Worm (Caenorhabditis elegans) whole organism, late embryonic: Measurements from ENCODE around the gene Y75B8A.32.

ENCODE experiments used
- C08G9.2 ChIP-seq: sonication (generic microtip); optimal IDR thresholded peaks from 2 replicates; lab custom pipeline; 2016; ENCODE audit warnings: mild to moderate bottlenecking, missing genetic modification characterization, moderate library complexity, missing compliant biosample characterization
- C38D4.7 ChIP-seq: fragments of 200-800 bp; sonication (Bioruptor generic); optimal IDR thresholded peaks from 2 replicates; lab custom pipeline; 2018; ENCODE audit warnings: mild to moderate bottlenecking, missing genetic modification characterization, moderate library complexity, missing compliant biosample characterization
- K09A11.1 ChIP-seq: sonication (generic microtip); optimal IDR thresholded peaks from 2 replicates; lab custom pipeline; 2017; ENCODE audit warnings: antibody characterized with exemption, mild to moderate bottlenecking, missing genetic modification characterization, missing compliant biosample characterization; ENCODE audit not compliant: insufficient read depth
- T23F11.4 ChIP-seq: fragments of 200-800 bp; sonication (Bioruptor generic); optimal IDR thresholded peaks from 2 replicates; lab custom pipeline; 2018; ENCODE audit warnings: mild to moderate bottlenecking, missing genetic modification characterization, missing compliant biosample characterization
- Y22D7AL.16 ChIP-seq: sonication (generic microtip); optimal IDR thresholded peaks from 2 replicates; lab custom pipeline; 2016; ENCODE audit warnings: missing genetic modification characterization, missing compliant biosample characterization
- ama-1 ChIP-seq: fragments of 150-350 bp; optimal IDR thresholded peaks from 2 replicates; lab custom pipeline; 2014
- ceh-14 ChIP-seq: sonication (generic microtip); optimal IDR thresholded peaks from 2 replicates; lab custom pipeline; 2016; ENCODE audit warnings: missing genotype, missing genetic modification characterization, missing compliant biosample characterization
- ceh-18 ChIP-seq: sonication (generic microtip); optimal IDR thresholded peaks from 2 replicates; lab custom pipeline; 2016; ENCODE audit warnings: missing genetic modification characterization, missing compliant biosample characterization
- ceh-2 ChIP-seq: sonication (generic microtip); optimal IDR thresholded peaks from 2 replicates; lab custom pipeline; 2016; ENCODE audit warnings: missing genotype, missing genetic modification characterization, missing compliant biosample characterization
- ceh-22 ChIP-seq: sonication (generic microtip); optimal IDR thresholded peaks from 2 replicates; lab custom pipeline; 2017; ENCODE audit warnings: missing biosample characterization, missing genetic modification characterization
- ceh-30 ChIP-seq: fragments of 150-350 bp; optimal IDR thresholded peaks from 2 replicates; lab custom pipeline; 2014; ENCODE audit warnings: missing biosample characterization, missing genetic modification characterization
- ceh-31 ChIP-seq: sonication (generic microtip); optimal IDR thresholded peaks from 2 replicates; lab custom pipeline; 2016; ENCODE audit warnings: missing genetic modification characterization, missing compliant biosample characterization
- ceh-34 ChIP-seq: sonication (generic microtip); optimal IDR thresholded peaks from 2 replicates; lab custom pipeline; 2016; ENCODE audit warnings: mild to moderate bottlenecking, missing genetic modification characterization, missing compliant biosample characterization
- ceh-48 ChIP-seq: sonication (generic microtip); optimal IDR thresholded peaks from 2 replicates; lab custom pipeline; 2016; ENCODE audit warnings: missing genetic modification characterization, inconsistent platforms, missing compliant biosample characterization
- ceh-6 ChIP-seq: fragments of 200-800 bp; sonication (Bioruptor generic); optimal IDR thresholded peaks from 2 replicates; lab custom pipeline; 2018; ENCODE audit warnings: mild to moderate bottlenecking, missing genetic modification characterization, missing compliant biosample characterization
- ceh-9 ChIP-seq: sonication (generic microtip); optimal IDR thresholded peaks from 2 replicates; lab custom pipeline; 2016; ENCODE audit warnings: mild to moderate bottlenecking, missing genetic modification characterization, inconsistent platforms, missing compliant biosample characterization
- che-1 ChIP-seq: sonication (generic microtip); optimal IDR thresholded peaks from 2 replicates; lab custom pipeline; 2016; ENCODE audit warnings: mild to moderate bottlenecking, missing genetic modification characterization, missing compliant biosample characterization
- dmd-4 ChIP-seq: sonication (generic microtip); optimal IDR thresholded peaks from 2 replicates; lab custom pipeline; 2016; ENCODE audit warnings: borderline replicate concordance, missing genetic modification characterization, missing compliant biosample characterization
- elt-2 ChIP-seq: sonication (generic microtip); optimal IDR thresholded peaks from 2 replicates; lab custom pipeline; 2016; ENCODE audit warnings: missing genetic modification reagents, missing genetic modification characterization, missing compliant biosample characterization
- elt-4 ChIP-seq: sonication (generic microtip); optimal IDR thresholded peaks from 2 replicates; lab custom pipeline; 2016; ENCODE audit warnings: missing genetic modification characterization, missing compliant biosample characterization
- ets-4 ChIP-seq: sonication (generic microtip); optimal IDR thresholded peaks from 2 replicates; lab custom pipeline; 2016; ENCODE audit warnings: missing genetic modification characterization, missing compliant biosample characterization
- eyg-1 ChIP-seq: sonication (generic microtip); optimal IDR thresholded peaks from 2 replicates; lab custom pipeline; 2016; ENCODE audit warnings: missing genotype, missing genetic modification characterization, missing compliant biosample characterization
- fax-1 ChIP-seq: sonication (generic microtip); optimal IDR thresholded peaks from 2 replicates; lab custom pipeline; 2016; ENCODE audit warnings: missing genotype, missing genetic modification characterization, missing compliant biosample characterization
- fkh-6 ChIP-seq: sonication (generic microtip); optimal IDR thresholded peaks from 2 replicates; lab custom pipeline; 2016; ENCODE audit warnings: missing genetic modification characterization, missing compliant biosample characterization
- gmeb-2 ChIP-seq: sonication (generic microtip); optimal IDR thresholded peaks from 2 replicates; lab custom pipeline; 2016; ENCODE audit warnings: missing genetic modification characterization, inconsistent platforms, missing compliant biosample characterization
- hlh-13 ChIP-seq: fragments of 200-800 bp; sonication (Bioruptor generic); optimal IDR thresholded peaks from 2 replicates; lab custom pipeline; 2018; ENCODE audit warnings: mild to moderate bottlenecking, missing genetic modification characterization, missing compliant biosample characterization
- hlh-30 ChIP-seq: sonication (generic microtip); optimal IDR thresholded peaks from 2 replicates; lab custom pipeline; 2017; ENCODE audit warnings: antibody characterized with exemption, missing genetic modification characterization, missing compliant biosample characterization; ENCODE audit not compliant: insufficient read depth
- hlh-6 ChIP-seq: sonication (generic microtip); optimal IDR thresholded peaks from 2 replicates; lab custom pipeline; 2016; ENCODE audit warnings: missing genotype, missing genetic modification characterization, missing compliant biosample characterization
- hlh-8 ChIP-seq: sonication (generic microtip); optimal IDR thresholded peaks from 2 replicates; lab custom pipeline; 2016; ENCODE audit warnings: missing genotype, missing genetic modification characterization, missing compliant biosample characterization
- lin-11 ChIP-seq: fragments of 200-800 bp; sonication (Bioruptor generic); optimal IDR thresholded peaks from 2 replicates; lab custom pipeline; 2018; ENCODE audit warnings: mild to moderate bottlenecking, missing genetic modification characterization, missing compliant biosample characterization
- madf-2 ChIP-seq: sonication (generic microtip); optimal IDR thresholded peaks from 2 replicates; lab custom pipeline; 2017; ENCODE audit warnings: missing genetic modification characterization, missing compliant biosample characterization
- mec-3 ChIP-seq: sonication (generic microtip); optimal IDR thresholded peaks from 2 replicates; lab custom pipeline; 2016; ENCODE audit warnings: borderline replicate concordance, missing genetic modification characterization, missing compliant biosample characterization
- nfya-1 ChIP-seq: sonication (generic microtip); optimal IDR thresholded peaks from 2 replicates; lab custom pipeline; 2017; ENCODE audit warnings: missing genetic modification characterization, mild to moderate bottlenecking, missing compliant biosample characterization, antibody characterized with exemption, moderate library complexity
- nhr-232 ChIP-seq: sonication (generic microtip); optimal IDR thresholded peaks from 2 replicates; lab custom pipeline; 2016; ENCODE audit warnings: missing genetic modification characterization, missing compliant biosample characterization
- npax-4 ChIP-seq: sonication (generic microtip); optimal IDR thresholded peaks from 2 replicates; lab custom pipeline; 2016; ENCODE audit warnings: missing genetic modification characterization, missing compliant biosample characterization
- pat-9 ChIP-seq: fragments of 200-800 bp; sonication (Bioruptor generic); optimal IDR thresholded peaks from 2 replicates; lab custom pipeline; 2018; ENCODE audit warnings: mild to moderate bottlenecking, missing genetic modification characterization, moderate library complexity, missing compliant biosample characterization
- pha-2 ChIP-seq: sonication (generic microtip); optimal IDR thresholded peaks from 2 replicates; lab custom pipeline; 2017; ENCODE audit warnings: mild to moderate bottlenecking, missing genetic modification characterization, missing compliant biosample characterization
- pha-4 ChIP-seq: fragments of 150-350 bp; optimal IDR thresholded peaks from 2 replicates; lab custom pipeline; 2018; ENCODE audit warnings: missing biosample characterization, missing genetic modification reagents, missing genetic modification characterization
- pqm-1 ChIP-seq: sonication (generic microtip); optimal IDR thresholded peaks from 2 replicates; lab custom pipeline; 2016; ENCODE audit warnings: missing genetic modification characterization, missing compliant biosample characterization
- pros-1 ChIP-seq: fragments of 150-350 bp; optimal IDR thresholded peaks from 2 replicates; lab custom pipeline; 2014; ENCODE audit warnings: missing biosample characterization, missing genetic modification reagents, missing genetic modification characterization
- rnt-1 ChIP-seq: sonication (generic microtip); optimal IDR thresholded peaks from 2 replicates; lab custom pipeline; 2016; ENCODE audit warnings: missing genetic modification characterization, missing compliant biosample characterization
- sox-2 ChIP-seq: fragments of 200-800 bp; sonication (Bioruptor generic); IDR thresholded peaks from 2 replicates; pipeline ENCODE4 v1.3.6; 2022; ENCODE audit warnings: missing genetic modification reagents, missing genetic modification characterization, missing compliant biosample characterization
- sox-4 ChIP-seq: sonication (generic microtip); optimal IDR thresholded peaks from 2 replicates; lab custom pipeline; 2017; ENCODE audit warnings: mild to moderate bottlenecking, missing genetic modification characterization, inconsistent platforms, missing compliant biosample characterization
- syd-9 ChIP-seq: sonication (generic microtip); optimal IDR thresholded peaks from 2 replicates; lab custom pipeline; 2016; ENCODE audit warnings: mild to moderate bottlenecking, missing genetic modification characterization, moderate library complexity, missing compliant biosample characterization
- tbx-2 ChIP-seq: sonication (generic microtip); optimal IDR thresholded peaks from 2 replicates; lab custom pipeline; 2016; ENCODE audit warnings: missing genetic modification characterization, missing compliant biosample characterization
- tbx-7 ChIP-seq: sonication (generic microtip); optimal IDR thresholded peaks from 2 replicates; lab custom pipeline; 2016; ENCODE audit warnings: missing genotype, missing genetic modification characterization, missing compliant biosample characterization
- ttx-3 ChIP-seq: sonication (generic microtip); optimal IDR thresholded peaks from 2 replicates; lab custom pipeline; 2016; ENCODE audit warnings: missing genetic modification reagents, missing genetic modification characterization, missing compliant biosample characterization
- unc-42 ChIP-seq: sonication (generic microtip); optimal IDR thresholded peaks from 2 replicates; lab custom pipeline; 2016; ENCODE audit warnings: missing genotype, missing genetic modification characterization, missing compliant biosample characterization
- unc-55 ChIP-seq: sonication (generic microtip); optimal IDR thresholded peaks from 2 replicates; lab custom pipeline; 2017; ENCODE audit warnings: missing biosample characterization, missing genetic modification reagents, missing genetic modification characterization
- zip-5 ChIP-seq: sonication (generic microtip); optimal IDR thresholded peaks from 2 replicates; lab custom pipeline; 2016; ENCODE audit warnings: missing genetic modification characterization, missing compliant biosample characterization

Gene Y75B8A.32

ce11 chrIII:12358461-12358860, at the start of gene Y75B8A.32:
Y75B8A.32 (minus strand) TSS chrIII:12358561.
- TF ChIP-seq che-1 (tag; lab: Kevin White, UChicago) = no peak
- TF ChIP-seq ceh-30 (tag; lab: Kevin White, UChicago) = no peak
- no peak for TF ChIP-seq unc-42 (tag; lab: Kevin White, UChicago)
- TF ChIP-seq nhr-232 (tag; lab: Kevin White, UChicago) = no peak
- no peak for TF ChIP-seq pat-9 (tag; lab: Kevin White, UChicago)
- no peak for TF ChIP-seq tbx-7
- TF ChIP-seq syd-9 (tag; lab: Kevin White, UChicago) = no peak
- no peak for TF ChIP-seq tbx-2 (tag; lab: Kevin White, UChicago)
- no peak for TF ChIP-seq T23F11.4 (GFP tag; lab: Kevin White, UChicago)
- no peak for TF ChIP-seq mec-3 (tag; lab: Kevin White, UChicago)
- no peak for TF ChIP-seq gmeb-2 (tag; lab: Kevin White, UChicago)
- no peak for TF ChIP-seq hlh-30 (tag; lab: Kevin White, UChicago)
- TF ChIP-seq hlh-13 (GFP tag; lab: Kevin White, UChicago) = no peak
- no peak for TF ChIP-seq pqm-1 (tag; lab: Kevin White, UChicago)
- no peak for TF ChIP-seq ceh-6 (GFP tag; lab: Kevin White, UChicago)
- TF ChIP-seq madf-2 (tag; lab: Kevin White, UChicago) = no peak

- peak; percentile 68 for TF ChIP-seq che-1 (tag; lab: Kevin White, UChicago)
- TF ChIP-seq madf-2 (tag; lab: Kevin White, UChicago) = no peak
- no peak for TF ChIP-seq hlh-6 (tag; lab: Kevin White, UChicago)
- no peak for TF ChIP-seq elt-4 (tag; lab: Kevin White, UChicago)
- TF ChIP-seq npax-4 (tag; lab: Kevin White, UChicago) = peak; percentile 36
- TF ChIP-seq syd-9 (tag; lab: Kevin White, UChicago) = peak; percentile 32
- TF ChIP-seq mec-3 (tag; lab: Kevin White, UChicago) = no peak
- no peak for TF ChIP-seq ceh-30 (tag; lab: Kevin White, UChicago)
- TF ChIP-seq ceh-48 (tag; lab: Kevin White, UChicago) = peak; percentile 13
- TF ChIP-seq lin-11 = peak; percentile 44
- no peak for TF ChIP-seq ceh-31 (tag; lab: Kevin White, UChicago)
- TF ChIP-seq tbx-7 = no peak
- TF ChIP-seq tbx-2 (tag; lab: Kevin White, UChicago) = no peak
- peak; percentile 32 for TF ChIP-seq ttx-3 (tag; lab: Kevin White, UChicago)
- no peak for TF ChIP-seq ceh-9 (tag; lab: Kevin White, UChicago)
- TF ChIP-seq sox-4 (tag; lab: Kevin White, UChicago) = peak; percentile 36
- TF ChIP-seq K09A11.1 (tag; lab: Kevin White, UChicago) = no peak
- peak; percentile 33 for TF ChIP-seq Y22D7AL.16 (tag; lab: Kevin White, UChicago)
- TF ChIP-seq ceh-34 = peak; percentile 12
- TF ChIP-seq sox-2 (GFP tag; lab: Robert Waterston, UW) = 0 out of 2 replicates have a peak, but pooled peaks have one; percentile 42
- TF ChIP-seq fkh-6 (tag; lab: Kevin White, UChicago) = peak; percentile 20
- TF ChIP-seq C38D4.7 (GFP tag; lab: Kevin White, UChicago) = peak; percentile 67
- no peak for TF ChIP-seq fax-1 (tag; lab: Kevin White, UChicago)
- peak; percentile 16 for TF ChIP-seq ceh-18
- TF ChIP-seq rnt-1 (tag; lab: Kevin White, UChicago) = peak; percentile 10
- peak; percentile 58 for TF ChIP-seq C08G9.2 (tag; lab: Kevin White, UChicago)
- peak; percentile 61 for TF ChIP-seq pat-9 (tag; lab: Kevin White, UChicago)
- TF ChIP-seq ets-4 = no peak
- no peak for TF ChIP-seq unc-55 (GFP tag; lab: Kevin White, UChicago)
- TF ChIP-seq pros-1 (tag; lab: Kevin White, UChicago) = no peak
- peak; percentile 4 for TF ChIP-seq zip-5 (tag; lab: Kevin White, UChicago)
- TF ChIP-seq hlh-8 (tag; lab: Kevin White, UChicago) = no peak
- no peak for TF ChIP-seq eyg-1
- no peak for TF ChIP-seq pqm-1 (tag; lab: Kevin White, UChicago)
- no peak for TF ChIP-seq ceh-14
- TF ChIP-seq ceh-22 = no peak
- TF ChIP-seq ceh-2 (tag; lab: Kevin White, UChicago) = no peak
- no peak for TF ChIP-seq ama-1 (lab: Kevin White, UChicago)
- TF ChIP-seq pha-4 (tag; lab: Kevin White, UChicago) = no peak
- TF ChIP-seq elt-2 (tag; lab: Kevin White, UChicago) = peak; percentile 48
- no peak for TF ChIP-seq nfya-1 (tag; lab: Kevin White, UChicago)
- TF ChIP-seq pha-2 (tag; lab: Kevin White, UChicago) = no peak
- no peak for TF ChIP-seq dmd-4 (tag; lab: Kevin White, UChicago)
Observed at ce11 chrIII:12399709-12400108, 41.3 kb upstream of the Y75B8A.32 start.
